Worm (Caenorhabditis elegans): Measurements from ENCODE around the gene dhgd-1.
A peak's percentile ranks its signal among the peaks of the same experiment; 100 is the strongest.

DNA sequence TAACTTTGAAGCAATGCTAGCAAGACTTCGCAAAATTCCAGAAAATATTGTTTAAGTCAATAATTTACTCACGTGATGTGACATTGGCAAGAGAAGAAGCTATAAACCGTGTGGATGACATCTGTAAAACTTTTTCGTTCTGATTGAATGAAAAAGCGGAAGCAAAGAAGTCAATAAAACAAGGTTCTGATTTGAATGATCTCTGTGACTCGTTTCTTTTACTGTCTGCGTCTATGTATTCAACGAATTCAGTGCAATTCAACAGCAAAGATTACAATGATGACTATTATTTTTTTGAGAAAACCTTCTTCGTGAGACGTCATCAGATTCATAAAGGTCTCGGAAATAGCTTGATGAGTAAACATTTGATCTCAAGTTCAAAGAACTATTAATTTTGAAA, 59.0 kb downstream of the dhgd-1 start, which contains the start of gene hacl-1:
- TF ChIP-seq unc-62 (GFP tag; optimal IDR thresholded peaks at IDR 0.05 in 1 of 2) = peak in 1 of 2 experiments; percentile 69
- no peak for TF ChIP-seq unc-62 (tag; optimal IDR thresholded peaks at IDR 0.05)
- TF ChIP-seq aha-1 (tag) = peak; percentile 59
- no peak for TF ChIP-seq ceh-82 (tag; optimal IDR thresholded peaks at IDR 0.05)
